Fruit fly (Drosophila melanogaster) whole organism: Measurements from ENCODE around the gene CG31248.

Experiments
- Dll ChIP-seq: fragments of >200 bp; optimal IDR thresholded peaks from 2 replicates; lab custom pipeline; 2017
- psq ChIP-seq: fragments of >200 bp; optimal IDR thresholded peaks from 2 replicates; lab custom pipeline; 2017

dm6 chr3R:7171384-7172099, 42.4 kb downstream of the CG31248 start:
- TF ChIP-seq psq (lab: Kevin White, UChicago), result no peak
- no peak for TF ChIP-seq Dll (lab: Kevin White, UChicago)
